Worm (Caenorhabditis elegans) whole organism, L2 larva: ENCODE data around the gene nkat-3.

Experiments used
- R02D3.7 ChIP-seq: fragments of 150-350 bp; optimal IDR thresholded peaks from 2 replicates; lab custom pipeline; 2014; ENCODE audit warnings: missing biosample characterization, missing genetic modification characterization
- ama-1 ChIP-seq: fragments of 150-350 bp; optimal IDR thresholded peaks from 2 replicates; lab custom pipeline; 2018; ENCODE audit warnings: inconsistent platforms
- egl-27 ChIP-seq: sonication (generic microtip); optimal IDR thresholded peaks from 3 replicates; lab custom pipeline; 2017; ENCODE audit warnings: missing biosample characterization, missing genetic modification reagents, missing genetic modification characterization
- fos-1 ChIP-seq: fragments of 150-350 bp; optimal IDR thresholded peaks from 2 replicates; lab custom pipeline; 2014; ENCODE audit warnings: missing biosample characterization, missing genetic modification characterization
- lin-13 ChIP-seq: fragments of 150-350 bp; optimal IDR thresholded peaks from 2 replicates; lab custom pipeline; 2014; ENCODE audit warnings: missing biosample characterization, missing genetic modification reagents, missing genetic modification characterization
- nhr-25 ChIP-seq: fragments of 150-350 bp; sonication (generic microtip); optimal IDR thresholded peaks from 3 replicates; lab custom pipeline; 2014; ENCODE audit warnings: missing biosample characterization, missing genetic modification characterization
- skn-1 ChIP-seq: sonication (generic microtip); optimal IDR thresholded peaks from 2 replicates; lab custom pipeline; 2017; ENCODE audit warnings: missing biosample characterization, missing genetic modification characterization
- snpc-4 ChIP-seq: fragments of 150-350 bp; optimal IDR thresholded peaks from 2 replicates; lab custom pipeline; 2014; ENCODE audit warnings: missing biosample characterization, missing genetic modification characterization
- unc-62 ChIP-seq: fragments of 150-350 bp; optimal IDR thresholded peaks from 2 replicates; lab custom pipeline; 2014; ENCODE audit warnings: missing biosample characterization, missing genetic modification reagents, missing genetic modification characterization
- ztf-11 ChIP-seq: sonication (generic microtip); optimal IDR thresholded peaks from 2 replicates; lab custom pipeline; 2017; ENCODE audit warnings: missing biosample characterization, missing genetic modification characterization

ce11 chrX:15438768-15439167, 2.8 kb upstream of the nkat-3 start:
- peak; percentile 89 for TF ChIP-seq snpc-4 (tag; lab: Kevin White, UChicago)
- TF ChIP-seq ama-1 (lab: Kevin White, UChicago), result no peak
- TF ChIP-seq fos-1 (tag; lab: Kevin White, UChicago), result no peak
- TF ChIP-seq egl-27 (tag; lab: Kevin White, UChicago), result no peak
- no peak for TF ChIP-seq nhr-25 (tag; lab: Kevin White, UChicago)
- TF ChIP-seq R02D3.7 (tag; lab: Kevin White, UChicago), result no peak
- no peak for TF ChIP-seq lin-13 (GFP tag; lab: Kevin White, UChicago)
- TF ChIP-seq ztf-11 (tag; lab: Kevin White, UChicago), result no peak
- TF ChIP-seq unc-62 (GFP tag; lab: Kevin White, UChicago), result no peak
- no peak for TF ChIP-seq skn-1 (tag; lab: Kevin White, UChicago)
